Worm (Caenorhabditis elegans): ENCODE data around the gene dnj-5.

The dnj-5 gene

ce11 chrII:6891176-6891575, 33.1 kb upstream of the dnj-5 start:
- no peak for TF ChIP-seq tbx-11 (GFP tag; IDR thresholded peaks at IDR 0.05)
- TF ChIP-seq tbx-37 (GFP tag; conservative IDR thresholded peaks at IDR 0.05) = no peak

- TF ChIP-seq hmg-4 (GFP tag; optimal IDR thresholded peaks at IDR 0.05) = no peak
- no peak for TF ChIP-seq pes-1 (GFP tag; IDR thresholded peaks at IDR 0.05)
- TF ChIP-seq aly-1 (tag; optimal IDR thresholded peaks at IDR 0.05) = no peak
- no peak for TF ChIP-seq ets-7 (tag; optimal IDR thresholded peaks at IDR 0.05)
- no peak for TF ChIP-seq hmbx-1 (tag; optimal IDR thresholded peaks at IDR 0.05)
- no peak for TF ChIP-seq B0310.2 (tag; optimal IDR thresholded peaks at IDR 0.05)
- TF ChIP-seq F13C5.2 (tag; optimal IDR thresholded peaks at IDR 0.05) = no peak
- no peak for TF ChIP-seq flt-1 (GFP tag; IDR thresholded peaks at IDR 0.05)
These were observed 32.0 kb upstream of the dnj-5 start, which contains the start of gene acer-1 for ce11 chrII:6890095-6890494. Gene acer-1, minus strand, starts transcription at chrII:6890400.

- TF ChIP-seq tbx-37 (GFP tag; conservative IDR thresholded peaks at IDR 0.05) (no peak), aly-1 (tag; optimal IDR thresholded peaks at IDR 0.05) (no peak), ceh-13 (GFP tag; optimal IDR thresholded peaks at IDR 0.05) (no peak), ama-1 (optimal IDR thresholded peaks at IDR 0.05) (no peak), hmbx-1 (tag; optimal IDR thresholded peaks at IDR 0.05) (no peak), B0310.2 (tag; optimal IDR thresholded peaks at IDR 0.05) (no peak), scrt-1 (GFP tag; IDR thresholded peaks at IDR 0.05) (no peak), hmg-4 (GFP tag; optimal IDR thresholded peaks at IDR 0.05) (no peak)
These were observed 31.4 kb upstream of the dnj-5 start for ce11 chrII:6889580-6889922.

- TF ChIP-seq hnd-1 (tag; optimal IDR thresholded peaks at IDR 0.05) (no peak), tbx-11 (GFP tag; IDR thresholded peaks at IDR 0.05) (no peak), B0310.2 (tag; optimal IDR thresholded peaks at IDR 0.05) (no peak), hmbx-1 (tag; optimal IDR thresholded peaks at IDR 0.05) (no peak), sea-1 (GFP tag; conservative IDR thresholded peaks at IDR 0.05) (no peak), F13C5.2 (tag; optimal IDR thresholded peaks at IDR 0.05) (no peak), tbx-37 (GFP tag; conservative IDR thresholded peaks at IDR 0.05) (no peak), pes-1 (GFP tag; IDR thresholded peaks at IDR 0.05) (no peak), ceh-36 (tag; optimal IDR thresholded peaks at IDR 0.05) (no peak), tra-4 (tag; optimal IDR thresholded peaks at IDR 0.05) (no peak)
These were observed 30.8 kb upstream of the dnj-5 start for ce11 chrII:6888661-6889579.

- TF ChIP-seq pes-1 (GFP tag; IDR thresholded peaks at IDR 0.05) (no peak), hmbx-1 (tag; optimal IDR thresholded peaks at IDR 0.05) (no peak), hmg-4 (GFP tag; optimal IDR thresholded peaks at IDR 0.05) (no peak), flt-1 (GFP tag; IDR thresholded peaks at IDR 0.05) (no peak), ceh-36 (tag; optimal IDR thresholded peaks at IDR 0.05) (no peak), B0310.2 (tag; optimal IDR thresholded peaks at IDR 0.05) (no peak), sea-1 (GFP tag; conservative IDR thresholded peaks at IDR 0.05) (no peak)
These were observed 30.1 kb upstream of the dnj-5 start for ce11 chrII:6888211-6888610.

ce11 chrII:6887319-6888005, 29.4 kb upstream of the dnj-5 start, which contains the start of gene pmp-2:
Gene pmp-2, minus strand, starts transcription at chrII:6887805.
- TF ChIP-seq ama-1 (optimal IDR thresholded peaks at IDR 0.05) = no peak
- no peak for TF ChIP-seq hmbx-1 (tag; optimal IDR thresholded peaks at IDR 0.05)
- no peak for TF ChIP-seq ceh-36 (tag; optimal IDR thresholded peaks at IDR 0.05)
- no peak for TF ChIP-seq B0310.2 (tag; optimal IDR thresholded peaks at IDR 0.05)
- TF ChIP-seq ets-7 (tag; optimal IDR thresholded peaks at IDR 0.05) = no peak
- no peak for TF ChIP-seq sea-1 (GFP tag; conservative IDR thresholded peaks at IDR 0.05)
- no peak for TF ChIP-seq aly-1 (tag; optimal IDR thresholded peaks at IDR 0.05)
- no peak for TF ChIP-seq pes-1 (GFP tag; IDR thresholded peaks at IDR 0.05)
- no peak for TF ChIP-seq scrt-1 (GFP tag; IDR thresholded peaks at IDR 0.05)
- no peak for TF ChIP-seq tra-4 (tag; optimal IDR thresholded peaks at IDR 0.05)
- TF ChIP-seq F13C5.2 (tag; optimal IDR thresholded peaks at IDR 0.05) = no peak
- TF ChIP-seq tbx-11 (GFP tag; IDR thresholded peaks at IDR 0.05) = no peak
- no peak for TF ChIP-seq hmg-4 (GFP tag; optimal IDR thresholded peaks at IDR 0.05)
- no peak for TF ChIP-seq hnd-1 (tag; optimal IDR thresholded peaks at IDR 0.05)
- TF ChIP-seq flt-1 (GFP tag; IDR thresholded peaks at IDR 0.05) = no peak
- TF ChIP-seq ceh-13 (GFP tag; optimal IDR thresholded peaks at IDR 0.05) = no peak
- no peak for TF ChIP-seq tbx-37 (GFP tag; conservative IDR thresholded peaks at IDR 0.05)

ce11 chrII:6884568-6884967, 26.5 kb upstream of the dnj-5 start:
- TF ChIP-seq tra-4 (tag; optimal IDR thresholded peaks at IDR 0.05) = no peak
- no peak for TF ChIP-seq B0310.2 (tag; optimal IDR thresholded peaks at IDR 0.05)
- TF ChIP-seq hnd-1 (tag; optimal IDR thresholded peaks at IDR 0.05) = no peak
- TF ChIP-seq tbx-11 (GFP tag; IDR thresholded peaks at IDR 0.05) = no peak
- TF ChIP-seq ceh-36 (tag; optimal IDR thresholded peaks at IDR 0.05) = no peak
- no peak for TF ChIP-seq hmbx-1 (tag; optimal IDR thresholded peaks at IDR 0.05)
- TF ChIP-seq tbx-37 (GFP tag; conservative IDR thresholded peaks at IDR 0.05) = no peak
- TF ChIP-seq scrt-1 (GFP tag; IDR thresholded peaks at IDR 0.05) = no peak

ce11 chrII:6883716-6884115, 25.6 kb upstream of the dnj-5 start, which contains the start of gene pmp-1:
Gene pmp-1, minus strand, starts transcription at chrII:6883754.
- no peak for TF ChIP-seq sea-1 (GFP tag; conservative IDR thresholded peaks at IDR 0.05)
- TF ChIP-seq aly-1 (tag; optimal IDR thresholded peaks at IDR 0.05) = no peak
- TF ChIP-seq tbx-11 (GFP tag; IDR thresholded peaks at IDR 0.05) = no peak
- no peak for TF ChIP-seq tra-4 (tag; optimal IDR thresholded peaks at IDR 0.05)
- no peak for TF ChIP-seq ets-7 (tag; optimal IDR thresholded peaks at IDR 0.05)
- no peak for TF ChIP-seq F13C5.2 (tag; optimal IDR thresholded peaks at IDR 0.05)
- TF ChIP-seq hnd-1 (tag; optimal IDR thresholded peaks at IDR 0.05) = no peak
- no peak for TF ChIP-seq ama-1 (optimal IDR thresholded peaks at IDR 0.05)
- no peak for TF ChIP-seq B0310.2 (tag; optimal IDR thresholded peaks at IDR 0.05)
